Worm (Caenorhabditis elegans): ENCODE measurements around the gene msp-152.
A peak's percentile ranks its signal among the peaks of the same experiment; 100 is the strongest.

msp-152 gene

ce11 chrII:4943849-4944248 lies 11.0 kb downstream of the msp-152 start, which contains the start of gene mdt-4:
TSS of gene mdt-4 (minus strand) at chrII:4943949.
- no peak for TF ChIP-seq tbx-2 (tag; optimal IDR thresholded peaks at IDR 0.05)
- no peak for TF ChIP-seq nhr-76 (tag; optimal IDR thresholded peaks at IDR 0.05)
- no peak for TF ChIP-seq egl-27 (tag; optimal IDR thresholded peaks at IDR 0.05)
- no peak for TF ChIP-seq elt-1 (tag; optimal IDR thresholded peaks at IDR 0.05)
- no peak for TF ChIP-seq ztf-11 (tag; optimal IDR thresholded peaks at IDR 0.05)
- TF ChIP-seq unc-62 (GFP tag; optimal IDR thresholded peaks at IDR 0.05) = no peak
- TF ChIP-seq pha-4 (tag; optimal IDR thresholded peaks at IDR 0.05) = no peak
- no peak for TF ChIP-seq nhr-43 (tag; optimal IDR thresholded peaks at IDR 0.05; ENCODE audit: poor library complexity, severe bottlenecking)
- TF ChIP-seq ama-1 (optimal IDR thresholded peaks at IDR 0.05) = no peak
- TF ChIP-seq nhr-67 (tag; optimal IDR thresholded peaks at IDR 0.05) = no peak
- TF ChIP-seq zag-1 (tag; optimal IDR thresholded peaks at IDR 0.05) = no peak
- no peak for TF ChIP-seq nhr-28 (tag; optimal IDR thresholded peaks at IDR 0.05)
- TF ChIP-seq daf-12 (tag; optimal IDR thresholded peaks at IDR 0.05) = no peak
- no peak for TF ChIP-seq fos-1 (tag; optimal IDR thresholded peaks at IDR 0.05)
- TF ChIP-seq ceh-28 (tag; optimal IDR thresholded peaks at IDR 0.05) = no peak
- TF ChIP-seq hmg-11 (tag; optimal IDR thresholded peaks at IDR 0.05) = no peak

- TF ChIP-seq pha-4 (tag; optimal IDR thresholded peaks at IDR 0.05) = peak; percentile 55
- TF ChIP-seq snpc-4 (tag; optimal IDR thresholded peaks at IDR 0.05) = no peak
- TF ChIP-seq unc-62 (GFP tag; optimal IDR thresholded peaks at IDR 0.05) = no peak
- TF ChIP-seq hmg-11 (tag; optimal IDR thresholded peaks at IDR 0.05) = peak; percentile 23
- no peak for TF ChIP-seq mdl-1 (tag; optimal IDR thresholded peaks at IDR 0.05)
- TF ChIP-seq nhr-23 (tag; optimal IDR thresholded peaks at IDR 0.05) = no peak
- peak; percentile 11 for TF ChIP-seq elt-2 (tag; optimal IDR thresholded peaks at IDR 0.05)
- TF ChIP-seq R02D3.7 (tag; optimal IDR thresholded peaks at IDR 0.05) = no peak
- TF ChIP-seq nfya-1 (tag; optimal IDR thresholded peaks at IDR 0.05; ENCODE audit: insufficient read depth) = peak; percentile 16
- no peak for TF ChIP-seq ztf-4 (tag; optimal IDR thresholded peaks at IDR 0.05)
- TF ChIP-seq skn-1 (tag; optimal IDR thresholded peaks at IDR 0.05) = peak; percentile 13
Observed at ce11 chrII:4945695-4946094, 12.9 kb downstream of the msp-152 start, which contains the start of the genes gldi-11 and ZK546.2. TSS of gene gldi-11 (minus strand) at chrII:4945789. TSS of gene ZK546.2 (plus strand) at chrII:4946027.

ce11 chrII:4946775-4947174 lies 13.9 kb downstream of the msp-152 start:
- TF ChIP-seq egl-5 (tag; optimal IDR thresholded peaks at IDR 0.05) (no peak), fos-1 (tag; optimal IDR thresholded peaks at IDR 0.05) (no peak), nhr-76 (tag; optimal IDR thresholded peaks at IDR 0.05) (no peak), elt-2 (tag; optimal IDR thresholded peaks at IDR 0.05) (peak; percentile 40), ztf-4 (tag; optimal IDR thresholded peaks at IDR 0.05) (no peak), ceh-9 (tag; optimal IDR thresholded peaks at IDR 0.05) (no peak), tbx-2 (tag; optimal IDR thresholded peaks at IDR 0.05) (no peak), jun-1 (tag; optimal IDR thresholded peaks at IDR 0.05) (no peak), unc-39 (tag; optimal IDR thresholded peaks at IDR 0.05) (no peak), pha-4 (tag; optimal IDR thresholded peaks at IDR 0.05) (peak; percentile 9)

ce11 chrII:4948118-4948517 lies 15.3 kb downstream of the msp-152 start:
- TF ChIP-seq elt-2 (tag; optimal IDR thresholded peaks at IDR 0.05) (peak; percentile 32), nhr-12 (tag; optimal IDR thresholded peaks at IDR 0.05) (no peak), nhr-76 (tag; optimal IDR thresholded peaks at IDR 0.05) (no peak)

ce11 chrII:4949380-4949950 lies 16.6 kb downstream of the msp-152 start, which contains the start of the genes try-1 and zyg-12:
TSS of gene try-1 (minus strand) at chrII:4949527.
TSS of gene zyg-12 (plus strand) at chrII:4949900.
- peak; percentile 28 for TF ChIP-seq elt-2 (tag; optimal IDR thresholded peaks at IDR 0.05)
- no peak for TF ChIP-seq unc-62 (GFP tag; optimal IDR thresholded peaks at IDR 0.05)

- TF ChIP-seq lin-15B (tag; optimal IDR thresholded peaks at IDR 0.05) (no peak), jun-1 (tag; optimal IDR thresholded peaks at IDR 0.05) (no peak), egl-27 (tag; optimal IDR thresholded peaks at IDR 0.05) (no peak), ceh-9 (tag; optimal IDR thresholded peaks at IDR 0.05) (no peak), ztf-11 (tag; optimal IDR thresholded peaks at IDR 0.05) (no peak), nhr-12 (tag; optimal IDR thresholded peaks at IDR 0.05) (no peak), nhr-25 (tag; optimal IDR thresholded peaks at IDR 0.05) (no peak), mdl-1 (tag; optimal IDR thresholded peaks at IDR 0.05) (no peak), sea-2 (GFP tag; optimal IDR thresholded peaks at IDR 0.05) (no peak)
Observed at ce11 chrII:4953289-4953688, 20.5 kb downstream of the msp-152 start, which contains the start of gene ndx-3. TSS of gene ndx-3 (plus strand) at chrII:4953589.

All from whole organism, L3 larva.